Worm (Caenorhabditis elegans) whole organism, young adult: ENCODE results near the gene srb-17.

ENCODE experiments used
- D2030.7 ChIP-seq: fragments of 200-800 bp; sonication (Bioruptor generic); IDR thresholded peaks from 2 replicates; pipeline ENCODE4 v1.3.6; 2022; ENCODE audit warnings: missing genetic modification reagents, missing genetic modification characterization, missing compliant biosample characterization
- ama-1 ChIP-seq, 3 experiments: fragments of 150-350 bp in 1 of 3; sonication (generic microtip) in 2 of 3; optimal IDR thresholded peaks; 2 replicates each; lab custom pipeline; 2014 to 2018; ENCODE audit warnings: missing biosample characterization in 2 of 3, missing genetic modification characterization in 2 of 3, missing genetic modification reagents in 2 of 3
- attf-5 ChIP-seq: fragments of 200-800 bp; sonication (Bioruptor generic); optimal IDR thresholded peaks from 2 replicates; lab custom pipeline; 2018; ENCODE audit warnings: mild to moderate bottlenecking, missing genetic modification characterization, missing compliant biosample characterization
- die-1 ChIP-seq: sonication (generic microtip); optimal IDR thresholded peaks from 2 replicates; lab custom pipeline; 2016; ENCODE audit warnings: missing genotype, mild to moderate bottlenecking, missing genetic modification characterization, missing compliant biosample characterization
- ekl-4 ChIP-seq: fragments of 200-800 bp; sonication (Bioruptor generic); IDR thresholded peaks from 2 replicates; pipeline ENCODE4 v1.3.6; 2022; ENCODE audit warnings: missing genetic modification reagents, missing genetic modification characterization, missing compliant biosample characterization
- gei-17 ChIP-seq: fragments of 200-800 bp; sonication (Bioruptor generic); optimal IDR thresholded peaks from 2 replicates; lab custom pipeline; 2018; ENCODE audit warnings: mild to moderate bottlenecking, missing genetic modification characterization, missing compliant biosample characterization
- madf-3 ChIP-seq: fragments of 200-800 bp; sonication (Bioruptor generic); IDR thresholded peaks from 2 replicates; pipeline ENCODE4 v1.3.6; 2022; ENCODE audit warnings: missing genetic modification reagents, missing genetic modification characterization, missing compliant biosample characterization

DNA sequence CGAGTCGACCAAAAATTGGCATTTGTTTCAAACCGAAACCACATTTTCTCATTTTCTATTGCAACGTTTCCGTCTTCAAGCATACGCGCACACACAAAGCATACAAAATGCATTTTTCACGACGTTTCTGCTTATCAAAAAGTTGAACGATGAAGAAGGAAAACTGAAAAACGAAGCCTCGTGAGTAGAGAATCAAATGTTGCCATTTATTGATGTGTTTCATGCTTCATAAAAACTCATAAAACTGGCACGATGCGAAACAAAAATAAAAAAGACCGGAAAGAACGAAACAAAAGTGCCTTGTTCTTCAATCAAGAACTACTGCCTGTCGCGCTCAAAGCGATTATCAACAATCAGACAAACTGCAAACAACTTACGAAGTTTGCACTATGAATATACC, 36.6 kb downstream of the srb-17 start:
- TF ChIP-seq die-1 (no peak), ama-1 (optimal IDR thresholded peaks at IDR 0.05; lab: Kevin White, UChicago) (no peak), ama-1 (GFP tag; optimal IDR thresholded peaks at IDR 0.05; lab: Kevin White, UChicago) (no peak), D2030.7 (GFP tag; lab: Robert Waterston, UW) (no peak), gei-17 (GFP tag; lab: Kevin White, UChicago) (no peak), attf-5 (GFP tag; lab: Kevin White, UChicago) (no peak), madf-3 (no peak), ekl-4 (GFP tag; lab: Robert Waterston, UW) (no peak)
